Worm (Caenorhabditis elegans): Measurements from ENCODE around the gene vit-2.

- TF ChIP-seq ref-1 (GFP tag; conservative IDR thresholded peaks at IDR 0.05) = no peak
- no peak for TF ChIP-seq cog-1 (tag; optimal IDR thresholded peaks at IDR 0.05)
- no peak for TF ChIP-seq flt-1 (GFP tag; IDR thresholded peaks at IDR 0.05)
These were observed 21.5 kb upstream of the vit-2 start for ce11 chrX:5079297-5079696.

All from whole organism, midembryonic.